Fruit fly (Drosophila melanogaster): Measurements from ENCODE around the gene CG11226.

CG11226 gene

dm6 chr3L:22839726-22840228 lies 2.9 kb downstream of the CG11226 start (continued):
- peak; percentile 52 for TF ChIP-seq CG3032 (tag; optimal IDR thresholded peaks at IDR 0.05)
- peak; percentile 68 for TF ChIP-seq Eip78C (GFP tag)
- TF ChIP-seq Hr39 (GFP tag; optimal IDR thresholded peaks at IDR 0.05), result no peak
- TF ChIP-seq salr (GFP tag; optimal IDR thresholded peaks at IDR 0.05), result peak; percentile 8 to 51
- peak; percentile 74 for TF ChIP-seq CG6854 (GFP tag; optimal IDR thresholded peaks at IDR 0.05)
- 0 out of 2 replicates have a peak, but pooled peaks have one; percentile 9 for TF ChIP-seq Gug (GFP tag; IDR thresholded peaks at IDR 0.05)
- peak; percentile 47 for TF ChIP-seq dsx (GFP tag; optimal IDR thresholded peaks at IDR 0.05; ENCODE audit: poor library complexity, severe bottlenecking)
- TF ChIP-seq CG11762 (GFP tag; optimal IDR thresholded peaks at IDR 0.05; ENCODE audit: insufficient read depth), result peak; percentile 19
- TF ChIP-seq achi (GFP tag; optimal IDR thresholded peaks at IDR 0.05), result peak; percentile 12
- TF ChIP-seq esn (GFP tag; optimal IDR thresholded peaks at IDR 0.05), result no peak
- TF ChIP-seq Ets21C (GFP tag; optimal IDR thresholded peaks at IDR 0.05), result no peak
- TF ChIP-seq CG6792 (GFP tag; optimal IDR thresholded peaks at IDR 0.05), result no peak
- TF ChIP-seq CG11902 (GFP tag; optimal IDR thresholded peaks at IDR 0.05), result no peak

dm6 chr3L:22843094-22843493 lies 6.2 kb downstream of the CG11226 start:
- TF ChIP-seq Eip78C (GFP tag) (peak; percentile 40), svp (GFP tag) (peak; percentile 55), CG15336 (GFP tag; IDR thresholded peaks at IDR 0.05) (no peak)

dm6 chr3L:22847679-22848118 lies 10.8 kb downstream of the CG11226 start:
- TF ChIP-seq vri (GFP tag; optimal IDR thresholded peaks at IDR 0.05) (peak; percentile 10), ss (GFP tag; optimal IDR thresholded peaks at IDR 0.05) (peak; percentile 54 to 57), CG6854 (GFP tag; optimal IDR thresholded peaks at IDR 0.05) (peak; percentile 37), pdm3 (GFP tag; optimal IDR thresholded peaks at IDR 0.05) (no peak), Hr38 (GFP tag; optimal IDR thresholded peaks at IDR 0.05) (no peak), CG9139 (GFP tag; optimal IDR thresholded peaks at IDR 0.05) (peak; percentile 31), CG15336 (GFP tag; IDR thresholded peaks at IDR 0.05) (no peak), salr (GFP tag; optimal IDR thresholded peaks at IDR 0.05) (no peak), achi (GFP tag; optimal IDR thresholded peaks at IDR 0.05) (peak; percentile 14), CG3919 (GFP tag; optimal IDR thresholded peaks at IDR 0.05) (peak; percentile 1), Sox14 (GFP tag; optimal IDR thresholded peaks at IDR 0.05) (peak; percentile 9), fd59A (GFP tag; optimal IDR thresholded peaks at IDR 0.05) (no peak), svp (GFP tag) (peak; percentile 67), dsx (GFP tag; optimal IDR thresholded peaks at IDR 0.05; ENCODE audit: poor library complexity, severe bottlenecking) (peak; percentile 63), Eip78C (GFP tag) (peak; percentile 82), Met (GFP tag; optimal IDR thresholded peaks at IDR 0.05) (peak; percentile 20), CG10631 (GFP tag; optimal IDR thresholded peaks at IDR 0.05) (no peak), topi (GFP tag; optimal IDR thresholded peaks at IDR 0.05) (peak; percentile 9), Hr39 (GFP tag; optimal IDR thresholded peaks at IDR 0.05) (no peak), CG6163 (GFP tag; IDR thresholded peaks at IDR 0.05) (0 out of 3 replicates have a peak, but pooled peaks have one; percentile 23), CG3032 (tag; optimal IDR thresholded peaks at IDR 0.05) (no peak), CG8119 (GFP tag; IDR thresholded peaks at IDR 0.05) (0 out of 3 replicates have a peak, but pooled peaks have one; percentile 19), CG10669 (GFP tag; optimal IDR thresholded peaks at IDR 0.05) (peak; percentile 3), CG16779 (tag; optimal IDR thresholded peaks at IDR 0.05) (peak; percentile 27), Sox15 (GFP tag; optimal IDR thresholded peaks at IDR 0.05) (no peak), CG6808 (GFP tag; optimal IDR thresholded peaks at IDR 0.05) (peak; percentile 64), net (GFP tag; optimal IDR thresholded peaks at IDR 0.05) (peak; percentile 25), eg (GFP tag; IDR thresholded peaks at IDR 0.05) (peak; percentile 40; the same call in 2 of the 3 replicates), Gug (GFP tag; IDR thresholded peaks at IDR 0.05) (no peak), CG6276 (GFP tag; optimal IDR thresholded peaks at IDR 0.05) (peak; percentile 32), acj6 (GFP tag; optimal IDR thresholded peaks at IDR 0.05) (no peak), Smox (GFP tag; optimal IDR thresholded peaks at IDR 0.05) (no peak), esn (GFP tag; optimal IDR thresholded peaks at IDR 0.05) (no peak)

Data from whole organism, prepupa.